Fruit fly (Drosophila melanogaster) whole organism, embryonic: ENCODE measurements around the gene CG31855.

Experiments used
- Atf3 ChIP-seq: fragments of 200-800 bp; sonication (Bioruptor generic); optimal IDR thresholded peaks from 3 replicates; lab custom pipeline; 2016; ENCODE audit warnings: missing biosample characterization, missing genetic modification characterization
- Bteb2 ChIP-seq: fragments of 200-800 bp; sonication (Bioruptor generic); optimal IDR thresholded peaks from 2 replicates; lab custom pipeline; 2016; ENCODE audit warnings: missing biosample characterization, missing genetic modification characterization
- CG10979 ChIP-seq: fragments of 200-800 bp; sonication (Bioruptor generic); optimal IDR thresholded peaks from 2 replicates; lab custom pipeline; 2018; ENCODE audit warnings: missing biosample characterization, mild to moderate bottlenecking, missing genetic modification characterization, moderate library complexity
- CG11723 ChIP-seq: fragments of 200-800 bp; sonication (Bioruptor generic); optimal IDR thresholded peaks from 2 replicates; lab custom pipeline; 2017; ENCODE audit warnings: missing biosample characterization, mild to moderate bottlenecking, missing genetic modification characterization
- CG1233 ChIP-seq: fragments of 200-800 bp; sonication (Bioruptor generic); optimal IDR thresholded peaks from 4 replicates; lab custom pipeline; 2018; ENCODE audit warnings: missing biosample characterization, mild to moderate bottlenecking, missing genetic modification characterization
- CG12391 ChIP-seq: fragments of 200-800 bp; sonication (Bioruptor generic); optimal IDR thresholded peaks from 3 replicates; lab custom pipeline; 2018; ENCODE audit warnings: missing biosample characterization, mild to moderate bottlenecking, missing genetic modification characterization, moderate library complexity
- CG13296 ChIP-seq: fragments of 200-800 bp; sonication (Bioruptor generic); optimal IDR thresholded peaks from 3 replicates; lab custom pipeline; 2018; ENCODE audit warnings: missing biosample characterization, mild to moderate bottlenecking, missing genetic modification characterization
- CG14014 ChIP-seq: fragments of 200-800 bp; sonication (Bioruptor generic); IDR thresholded peaks from 2 replicates; pipeline ENCODE4 v1.3.6; 2022; ENCODE audit warnings: missing biosample characterization, missing genetic modification characterization
- CG14710 ChIP-seq: fragments of 200-800 bp; sonication (Bioruptor generic); optimal IDR thresholded peaks from 3 replicates; lab custom pipeline; 2019; ENCODE audit warnings: missing biosample characterization, mild to moderate bottlenecking, missing genetic modification characterization, moderate library complexity
- CG15269 ChIP-seq: fragments of 200-800 bp; sonication (Bioruptor generic); optimal IDR thresholded peaks from 2 replicates; lab custom pipeline; 2018; ENCODE audit warnings: missing biosample characterization, mild to moderate bottlenecking, missing genetic modification characterization, moderate library complexity
- CG1603 ChIP-seq: fragments of 200-800 bp; sonication (Bioruptor generic); optimal IDR thresholded peaks from 2 replicates; lab custom pipeline; 2019; ENCODE audit warnings: missing biosample characterization, mild to moderate bottlenecking, missing genetic modification characterization, moderate library complexity
- CG16813 ChIP-seq: fragments of 200-800 bp; sonication (Bioruptor generic); IDR thresholded peaks from 3 replicates; pipeline ENCODE4 v1.3.6; 2022; ENCODE audit warnings: missing biosample characterization, missing genetic modification characterization; ENCODE audit not compliant: partially characterized antibody
- CG17359 ChIP-seq: fragments of 200-800 bp; sonication (Bioruptor generic); optimal IDR thresholded peaks from 3 replicates; lab custom pipeline; 2018; ENCODE audit warnings: missing biosample characterization, mild to moderate bottlenecking, missing genetic modification characterization, moderate library complexity
- CG2129 ChIP-seq: fragments of 200-800 bp; sonication (Bioruptor generic); IDR thresholded peaks from 2 replicates; pipeline ENCODE4 v1.3.6; 2022; ENCODE audit warnings: missing biosample characterization, missing genetic modification characterization; ENCODE audit not compliant: partially characterized antibody
- CG31441 ChIP-seq: fragments of 200-800 bp; sonication (Bioruptor generic); IDR thresholded peaks from 2 replicates; pipeline ENCODE4 v1.3.6; 2022; ENCODE audit warnings: missing biosample characterization, missing genetic modification characterization
- CG34422 ChIP-seq: fragments of 200-800 bp; sonication (Bioruptor generic); IDR thresholded peaks from 3 replicates; pipeline ENCODE4 v1.3.6; 2022; ENCODE audit warnings: missing biosample characterization, missing genetic modification characterization
- CG4328 ChIP-seq: fragments of 200-800 bp; sonication (Bioruptor generic); optimal IDR thresholded peaks from 3 replicates; lab custom pipeline; 2017; ENCODE audit warnings: missing biosample characterization, missing genetic modification reagents, missing genetic modification characterization
- CG6175 ChIP-seq: fragments of 200-800 bp; sonication (Bioruptor generic); IDR thresholded peaks from 3 replicates; pipeline ENCODE4 v1.3.6; 2022; ENCODE audit warnings: missing biosample characterization, missing genetic modification characterization
- CG6765 ChIP-seq: fragments of 200-800 bp; sonication (Bioruptor generic); optimal IDR thresholded peaks from 3 replicates; lab custom pipeline; 2017; ENCODE audit warnings: missing biosample characterization, mild to moderate bottlenecking, missing genetic modification characterization
- CG7357 ChIP-seq: fragments of 200-800 bp; sonication (Bioruptor generic); IDR thresholded peaks from 3 replicates; pipeline ENCODE4 v1.3.6; 2022; ENCODE audit warnings: missing biosample characterization, missing genetic modification characterization
- CG8281 ChIP-seq: fragments of 200-800 bp; sonication (Bioruptor generic); optimal IDR thresholded peaks from 2 replicates; lab custom pipeline; 2018; ENCODE audit warnings: missing biosample characterization, mild to moderate bottlenecking, missing genetic modification characterization, moderate library complexity
- CG8478 ChIP-seq: fragments of >200 bp; optimal IDR thresholded peaks from 2 replicates; lab custom pipeline; 2018
- CG9876 ChIP-seq: fragments of 200-800 bp; sonication (Bioruptor generic); optimal IDR thresholded peaks from 2 replicates; lab custom pipeline; 2016; ENCODE audit warnings: missing biosample characterization, missing genetic modification characterization
- Dip3 ChIP-seq: fragments of 200-800 bp; sonication (Bioruptor generic); optimal IDR thresholded peaks from 3 replicates; lab custom pipeline; 2016; ENCODE audit warnings: missing biosample characterization, missing genetic modification characterization
- Dref ChIP-seq: fragments of 200-800 bp; sonication (Bioruptor generic); IDR thresholded peaks from 2 replicates; pipeline ENCODE4 v1.3.6; 2022; ENCODE audit warnings: missing biosample characterization, missing genetic modification characterization
- Eip74EF ChIP-seq, 2 experiments: fragments of 200-800 bp in 1 of 2; fragments of >200 bp in 1 of 2; sonication (Bioruptor generic) in 1 of 2; optimal IDR thresholded peaks; 2 replicates each; lab custom pipeline; 2017 to 2019; ENCODE audit warnings: missing biosample characterization in 2 of 2, missing genetic modification characterization in 2 of 2, mild to moderate bottlenecking in 1 of 2, moderate library complexity in 1 of 2
- Fer2 ChIP-seq: fragments of 200-800 bp; sonication (Bioruptor generic); optimal IDR thresholded peaks from 2 replicates; lab custom pipeline; 2018; ENCODE audit warnings: missing biosample characterization, mild to moderate bottlenecking, missing genetic modification characterization, moderate library complexity
- Gsc ChIP-seq: fragments of 200-800 bp; sonication (Bioruptor generic); IDR thresholded peaks from 2 replicates; pipeline ENCODE4 v1.3.6; 2022; ENCODE audit warnings: missing biosample characterization, missing genetic modification characterization
- Hr39 ChIP-seq: fragments of >200 bp; optimal IDR thresholded peaks from 2 replicates; lab custom pipeline; 2017
- Hr51 ChIP-seq, 2 experiments: fragments of 200-800 bp; sonication (Bioruptor generic); optimal IDR thresholded peaks; 2 replicates in 1 of 2; 3 replicates in 1 of 2; lab custom pipeline; 2016 to 2018; ENCODE audit warnings: missing biosample characterization in 2 of 2, missing genetic modification characterization in 2 of 2, mild to moderate bottlenecking in 1 of 2, moderate library complexity in 1 of 2
- Kr ChIP-seq: fragments of 200-800 bp; sonication (Bioruptor generic); optimal IDR thresholded peaks from 2 replicates; lab custom pipeline; 2017; ENCODE audit warnings: missing biosample characterization, mild to moderate bottlenecking, missing genetic modification characterization
- Lpt ChIP-seq: fragments of >200 bp; optimal IDR thresholded peaks from 2 replicates; lab custom pipeline; 2018; ENCODE audit warnings: missing biosample characterization, missing genetic modification characterization
- Max ChIP-seq: fragments of 200-800 bp; sonication (Bioruptor generic); optimal IDR thresholded peaks from 2 replicates; lab custom pipeline; 2016; ENCODE audit warnings: missing biosample characterization, mild to moderate bottlenecking, missing genetic modification characterization
- Meics ChIP-seq: fragments of 200-800 bp; sonication (Bioruptor generic); optimal IDR thresholded peaks from 2 replicates; lab custom pipeline; 2017; ENCODE audit warnings: missing biosample characterization, mild to moderate bottlenecking, missing genetic modification characterization
- Mes4 ChIP-seq: fragments of 200-800 bp; sonication (Bioruptor generic); optimal IDR thresholded peaks from 2 replicates; lab custom pipeline; 2016; ENCODE audit warnings: missing biosample characterization, missing genetic modification characterization
- Nf-YC ChIP-seq: fragments of 200-800 bp; optimal IDR thresholded peaks from 3 replicates; lab custom pipeline; 2019; ENCODE audit warnings: missing biosample characterization, mild to moderate bottlenecking, missing genetic modification characterization, moderate library complexity
- ci ChIP-seq: fragments of 200-800 bp; sonication (Bioruptor generic); IDR thresholded peaks from 3 replicates; pipeline ENCODE4 v1.3.6; 2022; ENCODE audit warnings: missing biosample characterization, missing genetic modification characterization
- dmrt11E ChIP-seq: fragments of 200-800 bp; sonication (Bioruptor generic); optimal IDR thresholded peaks from 3 replicates; lab custom pipeline; 2018; ENCODE audit warnings: missing biosample characterization, mild to moderate bottlenecking, missing genetic modification characterization, moderate library complexity
- fd96Cb ChIP-seq: fragments of 200-800 bp; sonication (Bioruptor generic); optimal IDR thresholded peaks from 2 replicates; lab custom pipeline; 2018; ENCODE audit warnings: missing biosample characterization, mild to moderate bottlenecking, missing genetic modification characterization, moderate library complexity
- hb ChIP-seq: fragments of 200-800 bp; sonication (Bioruptor generic); IDR thresholded peaks from 3 replicates; pipeline ENCODE4 v1.3.6; 2022; ENCODE audit warnings: missing biosample characterization, missing genetic modification characterization; ENCODE audit not compliant: partially characterized antibody
- her ChIP-seq: fragments of 200-800 bp; sonication (Bioruptor generic); optimal IDR thresholded peaks from 2 replicates; lab custom pipeline; 2016; ENCODE audit warnings: missing biosample characterization, missing genetic modification characterization
- ken ChIP-seq: fragments of 200-800 bp; sonication (Bioruptor generic); IDR thresholded peaks from 3 replicates; pipeline ENCODE4 v1.3.6; 2022; ENCODE audit warnings: missing biosample characterization, missing genetic modification characterization
- maf-S ChIP-seq: fragments of 200-800 bp; sonication (Bioruptor generic); optimal IDR thresholded peaks from 2 replicates; lab custom pipeline; 2016; ENCODE audit warnings: missing biosample characterization, missing genetic modification characterization
- nom ChIP-seq: fragments of 200-800 bp; sonication (Bioruptor generic); optimal IDR thresholded peaks from 2 replicates; lab custom pipeline; 2017; ENCODE audit warnings: missing biosample characterization, missing genetic modification characterization, mild to moderate bottlenecking, moderate library complexity, missing genetic modification reagents
- org-1 ChIP-seq: fragments of 200-800 bp; sonication (Bioruptor generic); optimal IDR thresholded peaks from 2 replicates; lab custom pipeline; 2017; ENCODE audit warnings: missing biosample characterization, missing genetic modification characterization
- pita ChIP-seq: fragments of 200-800 bp; sonication (Bioruptor generic); optimal IDR thresholded peaks from 2 replicates; lab custom pipeline; 2017; ENCODE audit warnings: missing biosample characterization, mild to moderate bottlenecking, missing genetic modification characterization
- sens-2 ChIP-seq: fragments of 200-800 bp; sonication (Bioruptor generic); IDR thresholded peaks from 2 replicates; pipeline ENCODE4 v1.3.6; 2022; ENCODE audit warnings: missing biosample characterization, missing genetic modification characterization
- sim ChIP-seq: fragments of 200-800 bp; sonication (Bioruptor generic); IDR thresholded peaks from 2 replicates; pipeline ENCODE4 v1.3.6; 2022; ENCODE audit warnings: missing biosample characterization, missing genetic modification characterization
- tin ChIP-seq: fragments of 200-800 bp; sonication (Bioruptor generic); optimal IDR thresholded peaks from 3 replicates; lab custom pipeline; 2016; ENCODE audit warnings: missing biosample characterization, missing genetic modification characterization
- toy ChIP-seq: fragments of 200-800 bp; sonication (Bioruptor generic); IDR thresholded peaks from 2 replicates; pipeline ENCODE4 v1.3.6; 2022; ENCODE audit warnings: missing biosample characterization, missing genetic modification characterization
- ttk ChIP-seq: fragments of 200-800 bp; sonication (Bioruptor generic); IDR thresholded peaks from 2 replicates; pipeline ENCODE4 v2.1.2; 2022; ENCODE audit warnings: missing biosample characterization, missing genetic modification characterization

Gene CG31855

DNA sequence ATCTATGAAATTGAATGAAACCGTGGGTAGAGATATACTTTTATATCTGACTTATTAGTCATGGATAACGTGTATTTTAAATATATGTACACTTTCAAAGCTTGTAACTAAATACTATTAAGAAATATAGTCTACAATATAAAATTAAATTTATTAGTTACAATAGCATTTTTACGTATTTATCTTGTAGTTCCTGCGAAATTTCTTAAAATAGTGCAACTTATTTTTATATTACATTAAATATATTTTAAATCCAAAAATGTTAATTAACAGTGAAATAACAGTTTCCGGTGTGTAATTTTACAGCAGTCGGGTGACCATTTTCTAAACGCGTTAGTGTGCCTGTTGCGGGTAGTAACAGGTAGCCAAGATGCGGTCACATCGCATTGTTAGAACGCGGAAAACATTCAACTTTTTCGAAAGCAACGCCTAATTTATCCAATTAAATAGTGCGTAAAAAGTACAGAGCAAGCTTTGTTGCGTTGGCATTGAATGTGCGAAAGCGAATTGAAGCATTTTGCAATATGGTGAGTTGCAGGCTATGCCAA lies 29.7 kb downstream of the CG31855 start, which contains the start of the genes CG10859 and CG7110 (continued):
- TF ChIP-seq maf-S (GFP tag; lab: Kevin White, UChicago): no peak
- TF ChIP-seq CG14710 (tag; lab: Kevin White, UChicago): peak; percentile 65
- TF ChIP-seq Atf3 (GFP tag; lab: Kevin White, UChicago): no peak
- TF ChIP-seq Dref (GFP tag; lab: Robert Waterston, UW): no peak
- TF ChIP-seq ttk (GFP tag; lab: Robert Waterston, UW): no peak
- TF ChIP-seq Hr51 (GFP tag; optimal IDR thresholded peaks at IDR 0.05; lab: Kevin White, UChicago): peak in 1 of 2 experiments; percentile 46
- peak; percentile 34 for TF ChIP-seq Bteb2 (GFP tag; lab: Kevin White, UChicago)
- no peak for TF ChIP-seq pita (GFP tag; lab: Kevin White, UChicago)
- no peak for TF ChIP-seq Hr39
- peak; percentile 71 for TF ChIP-seq CG13296 (GFP tag; lab: Kevin White, UChicago)
- peak; percentile 56 for TF ChIP-seq CG1233 (GFP tag; lab: Kevin White, UChicago)
- TF ChIP-seq CG9876 (GFP tag; lab: Kevin White, UChicago): no peak
- TF ChIP-seq ci: peak; percentile 88
- TF ChIP-seq nom (GFP tag; lab: Kevin White, UChicago): peak; percentile 30
- no peak for TF ChIP-seq CG7357
- no peak for TF ChIP-seq Kr (GFP tag; lab: Kevin White, UChicago)
- peak; percentile 12 for TF ChIP-seq Nf-YC (tag; lab: Kevin White, UChicago)
- TF ChIP-seq Fer2 (tag; lab: Kevin White, UChicago): peak; percentile 11
- TF ChIP-seq CG15269: peak; percentile 33
- no peak for TF ChIP-seq ken
- TF ChIP-seq CG8281 (tag; lab: Kevin White, UChicago): no peak
- TF ChIP-seq sim (GFP tag; lab: Robert Waterston, UW): no peak
- peak; percentile 26; the same call in 1 of the 2 replicates for TF ChIP-seq CG14014
- TF ChIP-seq CG16813 (GFP tag; lab: Robert Waterston, UW): no peak
- TF ChIP-seq CG2129: no peak
- peak; percentile 59 for TF ChIP-seq CG4328 (GFP tag; lab: Kevin White, UChicago)
- no peak for TF ChIP-seq her (GFP tag; lab: Kevin White, UChicago)
- peak; percentile 59 for TF ChIP-seq Max
- TF ChIP-seq CG6175 (GFP tag; lab: Robert Waterston, UW): no peak
- TF ChIP-seq org-1 (GFP tag; lab: Kevin White, UChicago): no peak
- peak; percentile 22 for TF ChIP-seq CG10979 (tag; lab: Kevin White, UChicago)
- TF ChIP-seq toy (GFP tag; lab: Robert Waterston, UW): no peak
- TF ChIP-seq fd96Cb (tag; lab: Kevin White, UChicago): no peak
- peak; percentile 33; the same call in 1 of the 2 replicates for TF ChIP-seq sens-2
- peak; percentile 79 for TF ChIP-seq Meics (GFP tag; lab: Kevin White, UChicago)
- peak; percentile 55 for TF ChIP-seq CG12391 (tag; lab: Kevin White, UChicago)
- TF ChIP-seq CG17359 (tag; lab: Kevin White, UChicago): peak; percentile 34
- peak; percentile 55; the same call in 1 of the 2 replicates for TF ChIP-seq CG31441 (GFP tag; lab: Robert Waterston, UW)
- peak; percentile 72 for TF ChIP-seq CG6765
- TF ChIP-seq tin (GFP tag; lab: Kevin White, UChicago): peak; percentile 11
- TF ChIP-seq hb (GFP tag; lab: Robert Waterston, UW): no peak
- TF ChIP-seq Gsc: no peak
- TF ChIP-seq dmrt11E (tag; lab: Kevin White, UChicago): peak; percentile 31
- peak in 1 of 2 experiments; percentile 55 for TF ChIP-seq Eip74EF (GFP tag; optimal IDR thresholded peaks at IDR 0.05; lab: Kevin White, UChicago)
- TF ChIP-seq Lpt (GFP tag; lab: Kevin White, UChicago): no peak
- TF ChIP-seq Mes4 (GFP tag; lab: Kevin White, UChicago): peak; percentile 17
- TF ChIP-seq CG1603 (tag; lab: Kevin White, UChicago): peak; percentile 81
- no peak for TF ChIP-seq CG8478
- peak; percentile 29 for TF ChIP-seq CG11723 (GFP tag; lab: Kevin White, UChicago)
- no peak for TF ChIP-seq Dip3 (GFP tag; lab: Kevin White, UChicago)
- TF ChIP-seq CG34422 (GFP tag; lab: Robert Waterston, UW): peak; percentile 27; the same call in 1 of the 3 replicates
